Worm (Caenorhabditis elegans) whole organism, L4 larva: ENCODE measurements around the gene Y57G11C.52.

Experiments used
- F37D6.2 ChIP-seq: sonication (generic microtip); optimal IDR thresholded peaks from 2 replicates; lab custom pipeline; 2016; ENCODE audit warnings: mild to moderate bottlenecking, missing genetic modification characterization, missing compliant biosample characterization
- F49E8.2 ChIP-seq: sonication (generic microtip); optimal IDR thresholded peaks from 2 replicates; lab custom pipeline; 2016; ENCODE audit warnings: missing compliant biosample characterization, mild to moderate bottlenecking, missing genetic modification characterization, borderline replicate concordance
- T20F7.1 ChIP-seq: fragments of 200-800 bp; sonication (Bioruptor generic); optimal IDR thresholded peaks from 2 replicates; lab custom pipeline; 2018; ENCODE audit warnings: mild to moderate bottlenecking, missing genetic modification characterization, missing compliant biosample characterization
- T26A8.4 ChIP-seq: fragments of 200-800 bp; sonication (Bioruptor generic); IDR thresholded peaks from 2 replicates; pipeline ENCODE4 v1.3.6; 2022; ENCODE audit warnings: missing genetic modification characterization, missing compliant biosample characterization
- Y105C5A.15 ChIP-seq: fragments of 200-800 bp; sonication (Bioruptor generic); IDR thresholded peaks from 2 replicates; pipeline ENCODE4 v1.3.6; 2022; ENCODE audit warnings: missing genetic modification characterization, missing compliant biosample characterization
- Y48G9A.11 ChIP-seq: fragments of 200-800 bp; sonication (Bioruptor generic); IDR thresholded peaks from 2 replicates; pipeline ENCODE4 v1.3.6; 2022; ENCODE audit warnings: missing genetic modification reagents, missing genetic modification characterization, missing compliant biosample characterization
- Y5F2A.4 ChIP-seq: fragments of 200-800 bp; sonication (Bioruptor generic); optimal IDR thresholded peaks from 2 replicates; lab custom pipeline; 2018; ENCODE audit warnings: mild to moderate bottlenecking, missing genetic modification characterization, missing compliant biosample characterization
- aha-1 ChIP-seq: fragments of 150-350 bp; peaks from one replicate; lab custom pipeline; 2014; ENCODE audit warnings: missing biosample characterization, missing genetic modification characterization
- aly-2 ChIP-seq: sonication (generic microtip); optimal IDR thresholded peaks from 2 replicates; lab custom pipeline; 2018; ENCODE audit warnings: missing biosample characterization, missing genetic modification characterization
- arid-1 ChIP-seq: fragments of 200-800 bp; sonication (Bioruptor generic); conservative IDR thresholded peaks from 2 replicates; pipeline ENCODE4 v1.3.6; 2022; ENCODE audit warnings: missing genetic modification reagents, missing genetic modification characterization, missing compliant biosample characterization
- attf-4 ChIP-seq: sonication (generic microtip); optimal IDR thresholded peaks from 3 replicates; lab custom pipeline; 2017; ENCODE audit warnings: missing biosample characterization, missing genetic modification characterization
- ceh-20 ChIP-seq: fragments of 200-800 bp; sonication (Bioruptor generic); IDR thresholded peaks from 2 replicates; pipeline ENCODE4 v1.3.6; 2022; ENCODE audit warnings: missing genetic modification reagents, missing genetic modification characterization, missing compliant biosample characterization
- ceh-28 ChIP-seq: fragments of 150-350 bp; optimal IDR thresholded peaks from 2 replicates; lab custom pipeline; 2014; ENCODE audit warnings: missing biosample characterization, missing genetic modification reagents, missing genetic modification characterization
- ceh-32 ChIP-seq: sonication (generic microtip); optimal IDR thresholded peaks from 2 replicates; lab custom pipeline; 2016; ENCODE audit warnings: mild to moderate bottlenecking, missing genetic modification characterization, missing compliant biosample characterization; ENCODE audit not compliant: poor library complexity
- ceh-44 ChIP-seq: fragments of 200-800 bp; sonication (Bioruptor generic); IDR thresholded peaks from 2 replicates; pipeline ENCODE4 v1.3.6; 2022; ENCODE audit warnings: missing genetic modification reagents, missing genetic modification characterization, missing compliant biosample characterization
- ceh-62 ChIP-seq: sonication (generic microtip); optimal IDR thresholded peaks from 2 replicates; lab custom pipeline; 2017; ENCODE audit warnings: missing biosample characterization, missing genetic modification characterization
- ces-1 ChIP-seq: fragments of 150-350 bp; sonication (generic microtip); optimal IDR thresholded peaks from 4 replicates; lab custom pipeline; 2014; ENCODE audit warnings: missing biosample characterization, missing genetic modification reagents, missing genetic modification characterization
- daf-16 ChIP-seq, 3 experiments: sonication (generic microtip); optimal IDR thresholded peaks; 2 replicates each; lab custom pipeline; 2016 to 2017; ENCODE audit warnings: missing genetic modification characterization in 3 of 3, missing genetic modification reagents in 3 of 3, mild to moderate bottlenecking in 2 of 3, missing compliant biosample characterization in 2 of 3, missing biosample characterization in 1 of 3, moderate library complexity in 1 of 3
- dpl-1 ChIP-seq: fragments of 150-350 bp; optimal IDR thresholded peaks from 2 replicates; lab custom pipeline; 2014; ENCODE audit warnings: missing biosample characterization, missing genetic modification reagents, missing genetic modification characterization
- egl-27 ChIP-seq: sonication (generic microtip); optimal IDR thresholded peaks from 3 replicates; lab custom pipeline; 2017; ENCODE audit warnings: missing biosample characterization, missing genetic modification reagents, missing genetic modification characterization
- egl-43 ChIP-seq: fragments of 200-800 bp; sonication (Bioruptor generic); IDR thresholded peaks from 2 replicates; pipeline ENCODE4 v1.3.6; 2022; ENCODE audit warnings: missing genetic modification reagents, missing genetic modification characterization, missing compliant biosample characterization
- fos-1 ChIP-seq: fragments of 150-350 bp; optimal IDR thresholded peaks from 2 replicates; lab custom pipeline; 2014; ENCODE audit warnings: missing biosample characterization, missing genetic modification characterization
- hlh-30 ChIP-seq: sonication (generic microtip); optimal IDR thresholded peaks from 2 replicates; lab custom pipeline; 2017; ENCODE audit warnings: antibody characterized with exemption, mild to moderate bottlenecking, missing genetic modification characterization, missing compliant biosample characterization; ENCODE audit not compliant: insufficient read depth
- jun-1 ChIP-seq: fragments of 150-350 bp; optimal IDR thresholded peaks from 2 replicates; lab custom pipeline; 2014; ENCODE audit warnings: missing biosample characterization, missing genetic modification reagents, missing genetic modification characterization
- lim-7 ChIP-seq: fragments of 200-800 bp; sonication (Bioruptor generic); IDR thresholded peaks from 2 replicates; pipeline ENCODE4 v1.3.6; 2022; ENCODE audit warnings: missing genetic modification characterization, missing compliant biosample characterization
- lin-15B ChIP-seq: fragments of 150-350 bp; sonication (generic microtip); optimal IDR thresholded peaks from 3 replicates; lab custom pipeline; 2014; ENCODE audit warnings: missing biosample characterization, missing genetic modification characterization
- lin-38 ChIP-seq: fragments of 200-800 bp; sonication (Bioruptor generic); IDR thresholded peaks from 2 replicates; pipeline ENCODE4 v1.3.6; 2022; ENCODE audit warnings: missing genetic modification reagents, missing genetic modification characterization, missing compliant biosample characterization
- lir-3 ChIP-seq: sonication (generic microtip); optimal IDR thresholded peaks from 2 replicates; lab custom pipeline; 2016; ENCODE audit warnings: mild to moderate bottlenecking, missing genetic modification characterization, missing compliant biosample characterization
- madf-9 ChIP-seq: fragments of 200-800 bp; sonication (Bioruptor generic); conservative IDR thresholded peaks from 2 replicates; pipeline ENCODE4 v1.3.6; 2022; ENCODE audit warnings: missing genetic modification reagents, missing genetic modification characterization, missing compliant biosample characterization
- mep-1 ChIP-seq: fragments of 150-350 bp; sonication (generic microtip); optimal IDR thresholded peaks from 3 replicates; lab custom pipeline; 2014; ENCODE audit warnings: missing biosample characterization, missing genetic modification characterization
- mxl-3 ChIP-seq: fragments of 200-800 bp; sonication (Bioruptor generic); optimal IDR thresholded peaks from 2 replicates; lab custom pipeline; 2018; ENCODE audit warnings: mild to moderate bottlenecking, missing genetic modification characterization, missing compliant biosample characterization
- nhr-237 ChIP-seq: sonication (generic microtip); optimal IDR thresholded peaks from 2 replicates; lab custom pipeline; 2017; ENCODE audit warnings: missing biosample characterization, missing genetic modification characterization
- nhr-42 ChIP-seq: fragments of 200-800 bp; sonication (Bioruptor generic); IDR thresholded peaks from 2 replicates; pipeline ENCODE4 v1.3.6; 2022; ENCODE audit warnings: missing genetic modification characterization, missing compliant biosample characterization
- nhr-48 ChIP-seq: sonication (generic microtip); optimal IDR thresholded peaks from 2 replicates; lab custom pipeline; 2016; ENCODE audit warnings: mild to moderate bottlenecking, missing genetic modification characterization, missing compliant biosample characterization
- nhr-76 ChIP-seq: fragments of 150-350 bp; optimal IDR thresholded peaks from 2 replicates; lab custom pipeline; 2014; ENCODE audit warnings: missing biosample characterization, missing genetic modification characterization
- pha-4 ChIP-seq, 2 experiments: fragments of 150-350 bp in 1 of 2; fragments of 200-800 bp in 1 of 2; sonication (Bioruptor generic) in 1 of 2; IDR thresholded peaks in 1 of 2; optimal IDR thresholded peaks in 1 of 2; 2 replicates each; pipeline versions ENCODE4 v1.3.6 to Lab custom; 2014 to 2022; ENCODE audit warnings: missing genetic modification characterization in 2 of 2, missing genetic modification reagents in 2 of 2, missing biosample characterization in 1 of 2, missing compliant biosample characterization in 1 of 2
- saeg-2 ChIP-seq: fragments of 200-800 bp; sonication (Bioruptor generic); IDR thresholded peaks from 2 replicates; pipeline ENCODE4 v1.3.6; 2022; ENCODE audit warnings: missing genetic modification reagents, missing genetic modification characterization, missing compliant biosample characterization
- sdz-12 ChIP-seq: fragments of 200-800 bp; sonication (Bioruptor generic); optimal IDR thresholded peaks from 2 replicates; lab custom pipeline; 2018; ENCODE audit warnings: mild to moderate bottlenecking, missing genetic modification characterization, missing compliant biosample characterization
- skn-1 ChIP-seq: fragments of 150-350 bp; optimal IDR thresholded peaks from 2 replicates; lab custom pipeline; 2014; ENCODE audit warnings: missing biosample characterization, missing genetic modification characterization
- snpc-1.2 ChIP-seq: fragments of 200-800 bp; sonication (Bioruptor generic); IDR thresholded peaks from 2 replicates; pipeline ENCODE4 v1.3.6; 2022; ENCODE audit warnings: missing genetic modification reagents, missing genetic modification characterization, missing compliant biosample characterization
- snpc-4 ChIP-seq: fragments of 150-350 bp; optimal IDR thresholded peaks from 2 replicates; lab custom pipeline; 2014; ENCODE audit warnings: missing biosample characterization, missing genetic modification characterization
- spr-1 ChIP-seq: sonication (generic microtip); optimal IDR thresholded peaks from 2 replicates; lab custom pipeline; 2016; ENCODE audit warnings: mild to moderate bottlenecking, missing genetic modification characterization, missing compliant biosample characterization
- spr-3 ChIP-seq: fragments of 200-800 bp; sonication (Bioruptor generic); optimal IDR thresholded peaks from 2 replicates; lab custom pipeline; 2018; ENCODE audit warnings: mild to moderate bottlenecking, missing genetic modification characterization, missing compliant biosample characterization
- tag-97 ChIP-seq: fragments of 200-800 bp; sonication (Bioruptor generic); IDR thresholded peaks from 2 replicates; pipeline ENCODE4 v1.3.6; 2022; ENCODE audit warnings: missing genetic modification characterization, missing compliant biosample characterization
- tra-1 ChIP-seq: fragments of 200-800 bp; sonication (Bioruptor generic); IDR thresholded peaks from 2 replicates; pipeline ENCODE4 v1.3.6; 2022; ENCODE audit warnings: missing genetic modification reagents, missing genetic modification characterization, missing compliant biosample characterization
- vab-7 ChIP-seq: fragments of 200-800 bp; sonication (Bioruptor generic); IDR thresholded peaks from 2 replicates; pipeline ENCODE4 v1.3.6; 2022; ENCODE audit warnings: missing genetic modification reagents, missing genetic modification characterization, missing compliant biosample characterization
- zfp-2 ChIP-seq: sonication (generic microtip); optimal IDR thresholded peaks from 2 replicates; lab custom pipeline; 2016; ENCODE audit warnings: mild to moderate bottlenecking, missing genetic modification characterization, missing compliant biosample characterization
- zfp-3 ChIP-seq: fragments of 200-800 bp; sonication (Bioruptor generic); conservative IDR thresholded peaks from 2 replicates; pipeline ENCODE4 v1.3.6; 2022; ENCODE audit warnings: missing genetic modification reagents, missing genetic modification characterization, missing compliant biosample characterization
- zip-11 ChIP-seq: fragments of 200-800 bp; sonication (Bioruptor generic); IDR thresholded peaks from 2 replicates; pipeline ENCODE4 v1.3.6; 2022; ENCODE audit warnings: missing genetic modification characterization, missing compliant biosample characterization
- ztf-11 ChIP-seq: fragments of 150-350 bp; optimal IDR thresholded peaks from 2 replicates; lab custom pipeline; 2014; ENCODE audit warnings: missing biosample characterization, missing genetic modification characterization
- ztf-7 ChIP-seq: fragments of 150-350 bp; optimal IDR thresholded peaks from 2 replicates; lab custom pipeline; 2014; ENCODE audit warnings: missing biosample characterization, missing genetic modification characterization

Gene Y57G11C.52

ce11 chrIV:14838095-14838494, 15.7 kb upstream of the Y57G11C.52 start (continued):
- TF ChIP-seq zfp-3 (GFP tag; lab: Robert Waterston, UW) (peak; percentile 76; the same call in 1 of the 2 replicates), sdz-12 (GFP tag; lab: Kevin White, UChicago) (no peak), ceh-44 (GFP tag; lab: Robert Waterston, UW) (no peak), spr-3 (GFP tag; lab: Kevin White, UChicago) (no peak), aly-2 (tag; lab: Kevin White, UChicago) (no peak), snpc-4 (tag; lab: Kevin White, UChicago) (no peak), vab-7 (GFP tag; lab: Robert Waterston, UW) (no peak; the same call in 1 of the 2 replicates), lim-7 (GFP tag; lab: Robert Waterston, UW) (no peak), fos-1 (tag; lab: Kevin White, UChicago) (no peak), mxl-3 (GFP tag; lab: Kevin White, UChicago) (no peak), snpc-1.2 (GFP tag; lab: Robert Waterston, UW) (peak; percentile 99), egl-27 (tag; lab: Kevin White, UChicago) (no peak), ceh-32 (no peak), aha-1 (tag; lab: Kevin White, UChicago) (no peak), tag-97 (GFP tag; lab: Robert Waterston, UW) (no peak), skn-1 (tag; lab: Kevin White, UChicago) (no peak), zfp-2 (tag; lab: Kevin White, UChicago) (peak; percentile 34), arid-1 (GFP tag; lab: Robert Waterston, UW) (peak; percentile 82; the same call in 1 of the 2 replicates), ceh-20 (GFP tag; lab: Robert Waterston, UW) (peak; percentile 85), dpl-1 (GFP tag; lab: Kevin White, UChicago) (peak; percentile 44), ceh-62 (tag; lab: Kevin White, UChicago) (no peak), nhr-42 (GFP tag; lab: Robert Waterston, UW) (no peak), ztf-7 (tag; lab: Kevin White, UChicago) (peak; percentile 93), zip-11 (GFP tag; lab: Robert Waterston, UW) (no peak), ztf-11 (tag; lab: Kevin White, UChicago) (no peak), egl-43 (GFP tag; lab: Robert Waterston, UW) (no peak), mep-1 (tag; lab: Kevin White, UChicago) (peak; percentile 92), F49E8.2 (peak; percentile 79), hlh-30 (tag; lab: Kevin White, UChicago) (peak; percentile 68), madf-9 (GFP tag; lab: Robert Waterston, UW) (peak; percentile 65), attf-4 (no peak), lin-38 (no peak; the same call in 1 of the 2 replicates), lir-3 (peak; percentile 84), T20F7.1 (peak; percentile 62), Y105C5A.15 (GFP tag; lab: Robert Waterston, UW) (peak; percentile 90), ces-1 (GFP tag; lab: Kevin White, UChicago) (no peak), Y5F2A.4 (GFP tag; lab: Kevin White, UChicago) (peak; percentile 62), tra-1 (GFP tag; lab: Robert Waterston, UW) (no peak), lin-15B (no peak), jun-1 (tag; lab: Kevin White, UChicago) (no peak), spr-1 (tag; lab: Kevin White, UChicago) (peak; percentile 74), pha-4 (GFP tag; IDR thresholded peaks at IDR 0.05; lab: Robert Waterston, UW) (no peak; the same call in none of the 2 replicates), pha-4 (tag; optimal IDR thresholded peaks at IDR 0.05; lab: Kevin White, UChicago) (no peak), Y48G9A.11 (no peak), nhr-48 (tag; lab: Kevin White, UChicago) (peak; percentile 64), ceh-28 (tag; lab: Kevin White, UChicago) (peak; percentile 21), F37D6.2 (tag; lab: Kevin White, UChicago) (peak; percentile 62), T26A8.4 (GFP tag; lab: Robert Waterston, UW) (no peak), daf-16 (GFP tag; optimal IDR thresholded peaks at IDR 0.05; lab: Kevin White, UChicago) (peak; percentile 64 to 82), daf-16 (tag; optimal IDR thresholded peaks at IDR 0.05; lab: Kevin White, UChicago) (peak; percentile 52), nhr-237 (peak; percentile 20), nhr-76 (tag; lab: Kevin White, UChicago) (no peak), saeg-2 (GFP tag; lab: Robert Waterston, UW) (no peak; the same call in 1 of the 2 replicates)
